Worm (Caenorhabditis elegans): ENCODE measurements around the gene snf-11.

ce11 chrV:11290888-11291287 lies 17.4 kb downstream of the snf-11 start, which contains the start of gene C03E10.1:
- TF ChIP-seq hlh-12 (tag; optimal IDR thresholded peaks at IDR 0.05) (no peak), nfya-1 (tag; optimal IDR thresholded peaks at IDR 0.05; ENCODE audit: borderline replicate concordance, insufficient read depth) (no peak), dpl-1 (GFP tag; optimal IDR thresholded peaks at IDR 0.05) (no peak)
